Fruit fly (Drosophila melanogaster) whole organism, prepupa: ENCODE measurements around the gene gl.

ENCODE experiments used
- CG6163 ChIP-seq: fragments of 200-800 bp; sonication (Bioruptor generic); IDR thresholded peaks from 3 replicates; pipeline ENCODE4 v1.3.6; 2022; ENCODE audit warnings: missing biosample characterization, missing genetic modification characterization
- CG6808 ChIP-seq: fragments of 200-800 bp; sonication (Bioruptor generic); optimal IDR thresholded peaks from 3 replicates; lab custom pipeline; 2017; ENCODE audit warnings: missing biosample characterization, missing genetic modification characterization, mild to moderate bottlenecking, moderate library complexity, missing genetic modification reagents
- Lpt ChIP-seq: fragments of 200-800 bp; sonication (Bioruptor generic); optimal IDR thresholded peaks from 3 replicates; lab custom pipeline; 2016; ENCODE audit warnings: missing biosample characterization, missing genetic modification characterization
- net ChIP-seq: fragments of 200-800 bp; sonication (Bioruptor generic); optimal IDR thresholded peaks from 3 replicates; lab custom pipeline; 2016; ENCODE audit warnings: missing biosample characterization, missing genetic modification characterization

dm6 chr3R:18398954-18399697, 26.6 kb upstream of the gl start, which contains the start of gene Vha100-2:
- TF ChIP-seq CG6163 (GFP tag; lab: Robert Waterston, UW) = peak; percentile 59; the same call in 2 of the 3 replicates
- TF ChIP-seq Lpt = peak; percentile 27
- TF ChIP-seq net (GFP tag; lab: Kevin White, UChicago) = no peak
- peak; percentile 27 for TF ChIP-seq CG6808
